Fruit fly (Drosophila melanogaster): ENCODE results near the gene prt.

The prt gene

DNA sequence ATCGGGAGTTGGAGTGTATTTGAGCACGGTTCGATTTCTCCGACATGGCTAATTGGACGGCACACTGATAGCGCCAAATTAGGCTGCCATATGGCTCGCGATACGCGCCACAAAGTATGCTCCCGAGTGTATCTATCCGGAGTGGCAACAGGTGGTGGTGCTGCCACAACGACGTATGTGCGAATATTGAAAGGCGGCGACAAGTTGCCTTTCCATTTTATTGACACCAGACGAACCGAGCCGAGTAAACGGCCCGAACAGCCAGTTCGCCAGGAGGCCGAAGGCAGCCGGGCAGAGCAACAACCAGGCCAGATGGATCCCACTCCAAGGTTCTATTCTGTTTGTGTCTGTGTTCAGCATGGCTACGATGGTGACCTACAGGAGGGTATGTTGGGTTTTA lies at the start of gene prt:
Gene prt (minus strand): TSS at position 193 of the 400 bp plus-strand sequence.
- no peak for TF ChIP-seq noc (tag; optimal IDR thresholded peaks at IDR 0.05)

DNA sequence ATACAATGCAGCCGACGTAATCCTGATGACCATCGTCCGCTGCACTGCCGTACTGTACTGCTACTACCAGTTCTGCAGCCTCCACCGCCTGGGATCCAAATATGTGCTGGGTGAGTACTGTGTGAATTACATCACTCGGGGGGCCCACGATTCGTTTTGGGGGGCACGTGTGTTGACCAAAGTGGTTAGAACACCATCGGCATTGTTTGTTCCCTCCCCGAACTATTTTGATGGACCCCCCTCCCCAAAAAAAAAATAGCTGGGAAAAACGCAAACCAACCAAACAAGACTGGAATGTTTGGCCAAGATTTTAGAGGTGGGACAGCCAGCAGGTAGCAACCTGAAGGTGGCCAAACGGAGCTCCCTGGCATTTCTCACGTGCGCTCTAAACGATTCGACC lies 48.6 kb upstream of the prt start:
- no peak for TF ChIP-seq noc (tag; optimal IDR thresholded peaks at IDR 0.05)

DNA sequence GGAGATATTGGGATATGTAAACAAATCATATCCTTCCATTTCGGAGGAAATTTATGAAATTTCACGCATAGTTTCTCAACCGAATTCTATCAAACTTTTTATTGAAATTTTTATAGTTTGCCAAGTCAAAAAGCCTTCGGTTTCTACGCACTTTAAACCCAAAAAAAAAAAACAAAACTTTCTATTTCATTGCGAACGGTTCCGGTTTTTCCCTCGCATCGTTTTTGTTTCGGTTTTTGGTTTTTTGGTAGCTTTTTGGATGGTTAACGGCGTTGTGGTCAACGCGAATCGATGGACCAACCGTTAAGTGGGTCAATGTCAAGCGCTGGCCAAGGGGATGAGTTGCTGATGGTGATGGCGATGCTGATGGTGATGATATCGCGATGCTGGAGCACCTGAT lies 42.1 kb upstream of the prt start:
- TF ChIP-seq noc (tag; optimal IDR thresholded peaks at IDR 0.05) = no peak

DNA sequence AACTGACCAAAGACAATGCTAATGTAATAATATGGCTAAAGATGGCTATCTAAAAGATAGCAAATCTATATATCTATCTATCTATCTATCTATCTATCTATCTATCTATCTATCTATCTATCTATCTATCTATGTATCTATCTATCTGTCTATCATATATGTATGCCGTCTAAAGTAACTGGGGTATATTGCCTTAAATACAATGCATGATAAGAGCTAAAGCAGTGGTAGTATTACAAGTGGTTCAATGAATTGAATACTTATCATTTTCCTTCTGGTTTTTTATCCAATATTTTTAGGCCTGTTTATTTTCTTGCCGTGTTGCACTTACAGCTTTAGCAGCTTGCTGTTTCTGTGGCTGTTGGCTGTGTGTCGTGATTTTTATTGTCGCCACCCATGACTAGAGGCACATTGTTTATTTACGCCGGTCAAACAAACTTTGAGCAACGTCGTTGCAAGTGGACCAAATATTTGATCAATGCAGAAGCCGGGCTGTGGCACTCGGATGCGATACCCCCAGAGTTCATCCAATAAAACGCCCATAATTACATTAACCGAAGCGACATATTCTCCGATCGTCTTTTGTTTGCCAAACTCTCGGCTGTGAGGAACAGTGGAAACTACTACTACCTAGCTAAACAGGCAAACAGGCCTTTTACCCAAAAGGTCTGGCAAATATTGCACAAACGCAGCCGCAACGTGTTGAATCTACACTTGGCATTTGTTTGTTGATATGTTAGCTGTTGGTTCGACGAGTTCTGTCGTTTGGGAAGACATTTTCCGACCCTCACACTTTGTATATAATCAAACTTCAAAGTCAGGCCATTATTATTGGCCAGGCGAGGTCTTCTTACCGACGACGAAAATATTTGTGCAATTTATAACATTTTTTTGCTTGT lies 39.1 kb upstream of the prt start:
- no peak for TF ChIP-seq noc (tag; optimal IDR thresholded peaks at IDR 0.05)

DNA sequence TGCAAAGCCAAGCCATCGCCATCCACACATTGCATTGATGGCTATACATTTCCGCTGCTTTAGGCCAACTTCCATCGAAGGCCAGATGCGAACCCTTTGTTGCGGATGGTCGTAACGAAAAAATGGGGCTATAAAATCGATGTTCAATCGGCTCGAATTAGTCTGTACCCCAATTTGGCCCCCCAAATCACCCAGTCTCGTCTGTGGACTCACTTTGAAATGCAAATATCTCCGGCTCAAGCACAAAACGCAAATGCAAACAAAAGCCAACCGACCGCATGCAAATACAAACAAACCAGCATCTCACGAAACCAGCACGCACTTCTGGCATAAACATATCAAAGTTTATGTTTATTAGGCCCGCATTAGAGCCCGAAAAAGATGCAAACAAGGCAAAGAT lies 37.5 kb upstream of the prt start:
- TF ChIP-seq noc (tag; optimal IDR thresholded peaks at IDR 0.05) = no peak

DNA sequence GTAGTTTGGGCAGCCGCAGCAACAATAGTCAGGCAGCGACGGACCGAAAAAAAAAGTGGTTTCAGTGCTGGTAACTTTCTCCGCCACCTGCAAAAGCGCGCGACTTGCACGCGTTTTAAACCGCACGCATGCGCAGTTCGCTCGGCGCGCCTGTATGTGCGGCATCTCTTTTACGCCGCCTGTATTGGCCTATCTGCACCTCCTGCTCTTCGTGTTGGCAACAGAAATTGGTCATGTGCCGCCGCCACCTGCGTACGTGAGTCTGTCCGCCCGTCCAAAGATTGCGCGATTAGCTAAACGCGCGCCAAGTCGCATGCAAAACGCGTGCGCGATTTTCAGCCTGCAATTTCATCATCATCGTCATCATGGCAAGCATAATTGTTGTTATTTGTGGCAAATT lies 36.8 kb upstream of the prt start:
- no peak for TF ChIP-seq noc (tag; optimal IDR thresholded peaks at IDR 0.05)

DNA sequence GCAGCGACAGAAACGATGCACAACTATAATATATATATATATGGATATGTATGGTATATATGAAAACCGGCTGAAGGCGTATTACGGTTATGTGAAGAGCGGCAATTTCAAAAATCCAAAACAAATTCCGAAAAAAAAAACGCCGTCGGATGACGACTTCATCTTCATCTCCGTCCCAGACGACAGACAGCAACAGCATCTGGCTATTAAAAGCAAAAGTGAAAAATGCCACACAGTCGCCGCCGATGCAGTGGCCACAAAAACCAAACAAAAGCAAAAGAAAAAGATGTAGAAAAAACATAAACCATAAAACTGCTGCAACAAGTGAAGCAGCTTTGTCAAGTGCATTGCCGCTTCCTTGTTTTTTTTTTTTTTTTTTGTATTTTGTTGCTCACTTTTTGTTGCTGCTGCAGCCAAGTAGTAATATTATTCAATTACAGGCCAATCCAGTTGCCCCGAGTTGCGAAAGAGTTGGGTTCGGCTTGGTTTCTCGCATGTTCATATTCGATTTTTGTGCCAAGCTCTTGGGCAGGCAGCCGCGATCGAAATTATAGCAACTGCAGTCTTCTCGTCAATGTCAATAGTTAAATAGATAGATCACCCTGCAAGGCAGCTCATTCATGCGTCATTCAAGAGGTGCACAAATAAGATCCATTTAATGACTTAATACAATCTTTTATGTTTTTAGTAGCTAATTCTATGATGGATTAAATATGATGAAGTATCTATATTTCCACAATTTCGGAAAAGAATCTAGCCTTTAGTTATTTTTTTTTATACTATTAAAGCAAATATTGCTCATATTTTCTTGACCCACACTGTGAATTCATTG lies 36.0 kb upstream of the prt start:
- TF ChIP-seq noc (tag; optimal IDR thresholded peaks at IDR 0.05) = no peak

DNA sequence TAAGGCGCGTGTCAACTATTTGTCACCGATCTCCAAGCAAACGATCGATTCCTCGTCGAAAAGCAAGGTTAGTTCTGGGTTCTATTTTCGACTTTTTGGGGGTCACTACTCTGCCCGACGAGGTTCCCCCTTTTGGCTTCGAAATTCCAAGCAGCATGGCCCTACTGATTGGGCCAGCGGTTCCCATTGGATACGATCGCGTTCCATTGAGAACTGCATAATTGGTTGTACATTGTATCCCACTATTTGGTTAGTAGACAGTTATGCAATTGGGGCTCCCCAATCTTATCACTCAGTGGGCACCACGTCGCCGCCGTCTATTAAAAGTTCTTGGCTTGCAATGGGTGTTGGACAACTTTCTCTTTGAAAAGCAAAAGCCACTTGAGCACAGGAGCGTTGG lies 34.9 kb upstream of the prt start:
- TF ChIP-seq noc (tag; optimal IDR thresholded peaks at IDR 0.05) = no peak

DNA sequence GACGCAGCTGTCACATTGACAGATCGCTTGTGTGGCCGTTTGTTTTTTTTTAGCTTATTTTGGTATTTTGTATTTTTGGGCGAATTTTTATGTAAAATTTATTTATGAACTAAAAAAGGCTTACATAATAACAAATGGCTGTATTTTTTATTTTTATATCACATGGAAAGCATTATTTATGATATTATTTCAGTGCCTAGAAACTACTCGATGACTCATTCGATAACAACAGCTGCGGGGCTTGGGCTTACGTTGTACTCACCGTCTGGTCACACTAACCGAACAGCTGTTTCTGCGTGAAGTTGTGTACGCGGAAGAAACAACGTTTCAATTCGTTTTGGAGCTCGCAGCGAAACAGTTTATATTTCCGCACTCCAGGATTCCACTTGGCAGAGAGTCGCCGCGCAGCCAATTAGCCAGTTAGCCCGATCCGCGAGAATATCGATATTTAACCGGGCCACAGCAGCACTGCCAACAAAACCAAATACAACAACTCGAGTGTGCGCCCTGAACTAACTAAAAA lies 34.2 kb upstream of the prt start, which contains the start of the genes Hmgcr and Rpn9:
Gene Hmgcr (plus strand): TSS at position 335 of the 523 bp plus-strand sequence.
Gene Rpn9 (minus strand): TSS at position 473 of the 523 bp plus-strand sequence.
- no peak for TF ChIP-seq noc (tag; optimal IDR thresholded peaks at IDR 0.05)

DNA sequence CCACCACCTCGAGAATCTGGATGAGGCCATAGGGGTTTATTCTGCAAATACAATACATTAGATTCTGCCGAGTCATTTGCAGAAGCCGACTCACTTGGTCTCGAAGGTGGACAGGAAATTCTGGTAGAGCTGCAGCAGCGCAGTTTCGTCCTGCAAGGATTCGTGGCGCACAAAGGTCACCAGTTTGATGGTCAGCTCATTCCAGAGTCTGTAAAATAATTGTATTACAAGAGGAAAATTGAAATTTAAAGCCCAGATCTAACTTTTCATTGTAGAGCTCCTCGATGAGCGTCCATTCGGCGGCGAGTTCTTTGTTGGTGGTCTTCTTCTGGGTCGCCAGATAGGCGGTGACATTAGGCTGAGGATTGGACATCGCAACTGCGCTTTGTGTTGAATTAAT lies 33.7 kb upstream of the prt start:
- TF ChIP-seq noc (tag; optimal IDR thresholded peaks at IDR 0.05) = no peak

DNA sequence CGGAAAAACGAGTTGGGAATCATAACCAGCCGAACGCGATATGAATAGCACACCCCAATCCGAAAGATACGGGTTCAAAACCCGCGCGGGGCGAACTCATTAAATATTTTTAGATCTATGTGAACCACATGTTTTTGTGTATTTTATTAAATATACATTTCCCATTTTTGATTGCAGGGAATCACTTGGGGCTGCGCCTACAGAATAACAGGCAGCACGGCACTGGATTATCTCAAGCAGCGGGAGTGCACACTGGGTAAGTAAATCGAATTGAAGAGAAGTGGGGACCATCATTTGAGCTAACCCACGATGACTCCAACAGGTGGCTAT lies 31.6 kb upstream of the prt start:
- no peak for TF ChIP-seq noc (tag; optimal IDR thresholded peaks at IDR 0.05)

DNA sequence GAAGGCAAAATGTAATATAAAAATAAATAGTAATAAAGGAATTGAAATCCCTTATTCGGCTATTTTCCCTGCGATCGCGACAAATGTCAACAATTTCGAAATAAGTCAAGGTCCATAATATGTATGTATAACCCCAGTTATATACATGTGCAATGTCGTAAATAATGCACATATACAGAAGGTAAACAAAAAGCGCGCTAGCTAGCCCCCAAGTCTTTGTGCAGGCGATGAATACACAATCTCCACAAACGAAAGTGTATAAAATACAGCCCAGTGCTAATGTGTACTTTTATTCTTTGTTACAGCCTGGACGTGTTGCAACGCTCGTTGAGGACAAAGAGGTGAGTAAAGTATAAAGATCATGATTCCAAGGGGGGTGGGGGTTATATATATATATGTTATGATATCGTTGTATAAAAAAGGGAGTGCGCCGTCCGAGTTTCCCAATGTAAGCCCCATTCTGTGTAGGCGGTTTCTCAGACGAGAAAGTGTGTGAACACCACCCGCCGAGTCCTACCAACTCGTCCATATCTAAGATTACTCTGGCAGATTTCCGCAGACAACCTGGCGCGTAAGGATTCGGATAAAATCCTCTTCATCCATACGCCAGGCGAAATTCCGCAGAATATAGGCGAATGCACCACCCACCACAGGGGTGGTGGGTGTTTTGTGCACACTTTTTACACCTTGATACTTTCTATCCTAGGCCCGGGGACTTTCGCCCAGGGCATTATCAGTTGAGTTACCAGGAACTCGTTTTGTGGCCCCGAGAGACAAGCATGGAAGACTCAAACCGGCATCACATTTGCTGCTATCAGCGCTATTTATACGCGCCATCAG lies 31.0 kb upstream of the prt start:
- TF ChIP-seq noc (tag; optimal IDR thresholded peaks at IDR 0.05) = no peak

DNA sequence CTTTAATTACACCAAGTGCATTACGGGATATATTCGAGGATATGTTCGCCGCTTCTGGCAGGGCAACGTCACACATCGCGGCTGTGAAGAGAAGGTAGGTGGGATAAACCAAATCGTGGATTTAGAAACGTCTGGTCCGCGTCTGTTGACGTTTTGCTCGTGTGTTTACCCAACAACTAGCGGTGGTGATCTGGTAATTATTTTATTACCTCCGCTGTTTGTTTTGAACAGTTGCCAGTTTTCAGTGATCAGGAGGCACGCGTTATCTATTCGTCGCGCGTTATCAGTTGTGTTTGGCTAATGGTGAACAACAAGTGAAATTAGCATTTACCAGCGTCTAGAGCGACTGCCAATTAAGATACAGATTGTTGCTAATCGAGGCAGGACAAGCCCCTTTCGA lies 30.2 kb upstream of the prt start:
- TF ChIP-seq noc (tag; optimal IDR thresholded peaks at IDR 0.05) = peak; percentile 78

DNA sequence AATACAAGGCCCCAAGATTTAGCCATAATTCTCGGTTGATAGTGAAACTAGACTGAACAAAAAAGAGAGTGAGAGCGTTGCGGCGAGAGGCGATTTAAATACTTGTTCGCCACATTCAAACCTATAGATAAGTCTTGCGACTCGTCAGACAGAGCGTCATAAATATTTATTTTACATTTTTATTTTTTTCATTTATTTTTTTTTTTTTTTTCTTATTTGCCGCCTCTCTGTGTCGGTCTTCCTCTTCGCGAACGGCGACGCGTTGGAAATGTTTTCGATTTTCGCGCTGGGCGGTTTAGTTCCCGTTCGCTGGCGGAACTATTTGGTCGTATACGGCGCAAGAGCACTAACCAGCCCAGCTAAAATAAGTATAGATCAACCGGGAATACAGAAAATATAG lies 29.3 kb upstream of the prt start:
- no peak for TF ChIP-seq noc (tag; optimal IDR thresholded peaks at IDR 0.05)

DNA sequence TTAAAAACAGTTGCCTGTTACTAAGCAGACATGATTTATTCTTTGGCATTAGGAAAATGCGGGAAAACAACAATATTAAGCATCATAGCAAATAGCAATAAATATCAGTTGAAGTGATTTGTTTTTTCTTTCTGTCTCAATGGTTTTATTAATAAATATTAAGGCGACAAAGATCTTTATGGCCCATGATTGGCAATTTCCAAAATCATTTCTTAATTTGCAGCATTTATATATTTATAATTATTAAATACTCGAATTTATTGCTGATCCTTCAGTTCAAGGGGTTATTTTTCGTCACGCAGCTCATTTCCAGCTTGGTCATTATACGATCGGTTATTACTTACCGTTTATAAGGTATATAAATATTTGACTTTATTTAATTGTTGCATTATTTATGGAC lies 28.8 kb upstream of the prt start:
- TF ChIP-seq noc (tag; optimal IDR thresholded peaks at IDR 0.05) = peak; percentile 69

DNA sequence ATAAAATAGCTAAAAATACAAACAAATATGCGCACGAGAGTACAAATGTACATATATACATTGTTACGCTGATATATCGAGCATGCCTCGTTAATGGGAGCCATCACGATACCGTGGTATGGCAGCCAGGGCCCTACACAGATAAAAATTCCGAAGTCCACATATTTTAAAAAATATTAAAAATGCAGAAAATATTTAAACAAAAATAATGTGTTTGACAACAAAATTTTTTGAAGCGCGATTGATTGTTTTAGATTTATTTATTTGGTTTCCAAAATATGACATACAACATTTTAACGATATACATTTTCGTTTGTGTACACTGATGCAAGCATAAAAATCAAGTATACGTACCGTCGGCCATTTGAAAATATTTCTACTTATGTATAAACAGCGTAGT lies 27.9 kb upstream of the prt start:
- TF ChIP-seq noc (tag; optimal IDR thresholded peaks at IDR 0.05) = peak; percentile 98

All from whole organism, larva.